Fruit fly (Drosophila melanogaster) whole organism, pupa: ENCODE data around the gene Tomosyn.

ENCODE experiments used
- CG10348 ChIP-seq: fragments of 200-800 bp; sonication (Bioruptor generic); IDR thresholded peaks from 2 replicates; pipeline ENCODE4 v1.3.6; 2022; ENCODE audit warnings: missing biosample characterization, missing genetic modification characterization
- CG12605 ChIP-seq: fragments of 200-800 bp; sonication (Bioruptor generic); IDR thresholded peaks from 2 replicates; pipeline ENCODE4 v1.3.6; 2022; ENCODE audit warnings: missing biosample characterization, missing genetic modification characterization
- CG13204 ChIP-seq: fragments of 200-800 bp; sonication (Bioruptor generic); optimal IDR thresholded peaks from 2 replicates; lab custom pipeline; 2018; ENCODE audit warnings: missing biosample characterization, mild to moderate bottlenecking, missing genetic modification characterization, moderate library complexity
- CG14655 ChIP-seq: fragments of 200-800 bp; sonication (Bioruptor generic); optimal IDR thresholded peaks from 3 replicates; lab custom pipeline; 2017; ENCODE audit warnings: mild to moderate bottlenecking, missing biosample characterization, missing genetic modification reagents, missing genetic modification characterization
- CG15710 ChIP-seq: fragments of 200-800 bp; sonication (Bioruptor generic); optimal IDR thresholded peaks from 2 replicates; lab custom pipeline; 2018; ENCODE audit warnings: missing biosample characterization, mild to moderate bottlenecking, missing genetic modification characterization, moderate library complexity
- CG17806 ChIP-seq: fragments of 200-800 bp; sonication (Bioruptor generic); optimal IDR thresholded peaks from 2 replicates; lab custom pipeline; 2018; ENCODE audit warnings: missing biosample characterization, mild to moderate bottlenecking, missing genetic modification characterization, moderate library complexity
- CG32121 ChIP-seq: fragments of 200-800 bp; sonication (Bioruptor generic); IDR thresholded peaks from 2 replicates; pipeline ENCODE4 v1.3.6; 2022; ENCODE audit warnings: missing biosample characterization, missing genetic modification characterization
- CG34367 ChIP-seq: fragments of 200-800 bp; sonication (Bioruptor generic); optimal IDR thresholded peaks from 2 replicates; lab custom pipeline; 2018; ENCODE audit warnings: missing biosample characterization, mild to moderate bottlenecking, missing genetic modification characterization
- CG4496 ChIP-seq: fragments of 200-800 bp; sonication (Bioruptor generic); IDR thresholded peaks from 3 replicates; pipeline ENCODE4 v1.3.6; 2022; ENCODE audit warnings: missing biosample characterization, missing genetic modification characterization
- CG8159 ChIP-seq: fragments of 200-800 bp; sonication (Bioruptor generic); optimal IDR thresholded peaks from 3 replicates; lab custom pipeline; 2018; ENCODE audit warnings: missing biosample characterization, mild to moderate bottlenecking, missing genetic modification characterization, moderate library complexity
- CG8301 ChIP-seq: fragments of 200-800 bp; sonication (Bioruptor generic); optimal IDR thresholded peaks from 2 replicates; lab custom pipeline; 2018; ENCODE audit warnings: missing biosample characterization, mild to moderate bottlenecking, missing genetic modification characterization
- CG9948 ChIP-seq: fragments of 200-800 bp; sonication (Bioruptor generic); optimal IDR thresholded peaks from 2 replicates; lab custom pipeline; 2018; ENCODE audit warnings: missing biosample characterization, mild to moderate bottlenecking, missing genetic modification characterization, moderate library complexity
- D1 ChIP-seq: fragments of 200-800 bp; sonication (Bioruptor generic); optimal IDR thresholded peaks from 2 replicates; lab custom pipeline; 2018; ENCODE audit warnings: missing biosample characterization, mild to moderate bottlenecking, missing genetic modification characterization, moderate library complexity
- EcR ChIP-seq: fragments of 200-800 bp; sonication (Bioruptor generic); optimal IDR thresholded peaks from 3 replicates; lab custom pipeline; 2019; ENCODE audit warnings: missing biosample characterization, missing genetic modification characterization, mild to moderate bottlenecking, moderate library complexity, missing genetic modification reagents
- Ets98B ChIP-seq: fragments of 200-800 bp; sonication (Bioruptor generic); IDR thresholded peaks from 2 replicates; pipeline ENCODE4 v1.3.6; 2022; ENCODE audit warnings: missing biosample characterization, missing genetic modification characterization
- Pif1A ChIP-seq: fragments of 200-800 bp; sonication (Bioruptor generic); optimal IDR thresholded peaks from 3 replicates; lab custom pipeline; 2016; ENCODE audit warnings: missing biosample characterization, missing genetic modification characterization
- Pif1B ChIP-seq: fragments of 200-800 bp; sonication (Bioruptor generic); optimal IDR thresholded peaks from 3 replicates; lab custom pipeline; 2016; ENCODE audit warnings: missing biosample characterization, missing genetic modification characterization
- Snoo ChIP-seq: fragments of 200-800 bp; sonication (Bioruptor generic); optimal IDR thresholded peaks from 3 replicates; lab custom pipeline; 2017; ENCODE audit warnings: missing biosample characterization, mild to moderate bottlenecking, missing genetic modification characterization, inconsistent platforms
- fd96Ca ChIP-seq: fragments of 200-800 bp; sonication (Bioruptor generic); IDR thresholded peaks from 3 replicates; pipeline ENCODE4 v1.3.6; 2022; ENCODE audit warnings: missing biosample characterization, missing genetic modification characterization
- gl ChIP-seq: fragments of 200-800 bp; sonication (Bioruptor generic); optimal IDR thresholded peaks from 2 replicates; lab custom pipeline; 2018; ENCODE audit warnings: missing biosample characterization, mild to moderate bottlenecking, missing genetic modification characterization
- rn ChIP-seq: fragments of 200-800 bp; sonication (Bioruptor generic); IDR thresholded peaks from 2 replicates; pipeline ENCODE4 v1.3.6; 2022; ENCODE audit warnings: missing biosample characterization, missing genetic modification characterization

Gene Tomosyn

DNA sequence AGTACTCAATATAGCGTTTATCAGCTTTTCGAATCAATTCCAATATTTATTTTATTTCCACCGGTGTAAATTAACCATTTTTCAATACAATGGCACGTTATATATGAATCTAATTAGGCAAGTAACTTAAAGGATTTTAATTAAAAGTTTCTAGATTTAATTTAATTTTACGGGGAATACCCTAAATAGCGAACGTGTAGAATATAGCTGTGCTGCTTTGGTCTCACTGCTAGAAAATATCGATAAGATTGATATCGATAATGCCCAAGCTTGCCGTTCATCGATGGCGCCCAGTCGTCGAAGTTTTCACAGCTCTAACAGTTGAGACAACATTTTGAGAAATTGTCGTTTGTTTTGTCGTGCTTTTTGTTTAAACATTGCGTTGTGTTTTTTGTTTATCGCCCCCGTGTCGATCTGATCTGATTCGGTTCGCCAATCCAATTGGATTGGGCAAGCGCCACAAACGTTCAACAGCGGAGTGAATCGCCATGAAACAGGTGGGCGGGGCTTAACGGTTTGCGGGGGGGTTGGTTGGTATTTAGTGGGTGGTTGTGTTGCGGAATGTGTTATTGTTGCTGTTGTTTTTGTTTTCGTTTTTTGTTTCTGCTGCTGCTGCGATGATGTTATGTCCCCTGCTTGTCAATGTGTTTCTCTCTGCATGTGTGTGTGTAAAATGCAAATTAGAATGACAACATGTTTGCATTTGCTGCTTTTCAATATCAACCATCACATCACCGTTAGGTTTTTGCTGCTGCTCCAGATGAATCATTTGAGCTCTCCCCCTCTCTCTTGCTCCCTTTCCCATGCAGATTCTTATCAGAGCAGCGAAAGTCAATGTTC is at the start of gene Tomosyn:
TSS of gene Tomosyn (plus strand) at position 289 of the 840 bp plus-strand sequence.
- TF ChIP-seq rn (GFP tag; lab: Robert Waterston, UW) = no peak
- no peak for TF ChIP-seq CG4496
- TF ChIP-seq Ets98B (GFP tag; lab: Robert Waterston, UW) = 0 out of 2 replicates have a peak, but pooled peaks have one; percentile 14
- TF ChIP-seq EcR (GFP tag; lab: Kevin White, UChicago) = peak; percentile 35
- no peak for TF ChIP-seq Pif1A (GFP tag; lab: Kevin White, UChicago)
- peak; percentile 23 for TF ChIP-seq CG15710
- TF ChIP-seq, all 21 proteins: peak for 3

DNA sequence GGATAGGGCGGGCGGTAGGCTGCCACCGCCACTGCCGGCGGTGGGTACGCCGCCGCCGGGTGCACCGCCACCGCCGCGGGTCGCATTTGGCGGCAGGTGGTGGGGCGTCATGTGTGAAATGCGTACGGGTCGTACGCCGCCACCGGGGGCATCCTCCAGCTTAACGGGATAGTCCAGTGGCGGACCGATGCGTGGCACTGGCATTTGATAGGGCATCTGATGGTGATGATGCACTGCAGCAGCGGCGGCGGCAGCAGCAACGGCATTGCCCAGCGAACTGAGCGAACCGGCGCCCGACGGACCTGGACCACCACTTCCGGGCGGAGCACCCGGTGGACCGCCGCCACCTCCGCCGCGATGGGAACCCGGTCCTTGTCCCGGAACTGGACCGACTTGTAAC is 49.5 kb upstream of the Tomosyn start:
- TF ChIP-seq Pif1A (GFP tag; lab: Kevin White, UChicago) (no peak), CG14655 (GFP tag; lab: Kevin White, UChicago) (no peak), Pif1B (GFP tag; lab: Kevin White, UChicago) (no peak), CG8301 (tag; lab: Kevin White, UChicago) (no peak), CG4496 (no peak), rn (GFP tag; lab: Robert Waterston, UW) (no peak), CG34367 (tag; lab: Kevin White, UChicago) (no peak), D1 (no peak)

DNA sequence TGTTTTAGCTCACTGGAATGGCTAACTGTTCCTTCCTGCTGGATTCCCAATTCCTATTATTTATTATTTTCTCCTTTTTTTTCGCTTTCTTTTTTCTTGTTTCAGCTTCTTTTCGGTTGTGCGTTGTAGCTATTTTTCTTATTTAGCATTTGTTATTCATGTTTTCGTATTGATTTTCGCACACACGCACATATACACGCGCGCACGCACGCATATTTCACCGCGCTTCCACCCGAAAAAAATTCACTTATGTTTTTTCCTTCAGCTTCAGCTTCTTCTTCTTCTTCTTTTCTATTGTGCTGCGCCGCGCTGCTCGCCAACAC is 48.8 kb upstream of the Tomosyn start:
- TF ChIP-seq CG12605 (GFP tag; lab: Robert Waterston, UW) = no peak
- no peak for TF ChIP-seq CG17806

dm6 chrX:12582984-12583869 is 48.2 kb upstream of the Tomosyn start, which contains the start of gene Pits:
Gene Pits (minus strand): TSS chrX:12583193.
- TF ChIP-seq Ets98B (GFP tag; lab: Robert Waterston, UW) (peak; percentile 55; the same call in 1 of the 2 replicates), D1 (no peak), Snoo (tag; lab: Kevin White, UChicago) (no peak), CG17806 (no peak), CG9948 (tag; lab: Kevin White, UChicago) (no peak), Pif1B (GFP tag; lab: Kevin White, UChicago) (no peak), CG8301 (tag; lab: Kevin White, UChicago) (no peak), CG14655 (GFP tag; lab: Kevin White, UChicago) (peak; percentile 16), CG15710 (peak; percentile 6), fd96Ca (GFP tag; lab: Robert Waterston, UW) (peak; percentile 76), CG12605 (GFP tag; lab: Robert Waterston, UW) (peak; percentile 68), rn (GFP tag; lab: Robert Waterston, UW) (no peak), CG32121 (peak; percentile 55), CG4496 (peak; percentile 64), CG13204 (GFP tag; lab: Kevin White, UChicago) (peak; percentile 89), EcR (GFP tag; lab: Kevin White, UChicago) (peak; percentile 50), gl (tag; lab: Kevin White, UChicago) (no peak), Pif1A (GFP tag; lab: Kevin White, UChicago) (no peak), CG34367 (tag; lab: Kevin White, UChicago) (no peak), CG8159 (tag; lab: Kevin White, UChicago) (peak; percentile 39), CG10348 (GFP tag; lab: Robert Waterston, UW) (no peak)

DNA sequence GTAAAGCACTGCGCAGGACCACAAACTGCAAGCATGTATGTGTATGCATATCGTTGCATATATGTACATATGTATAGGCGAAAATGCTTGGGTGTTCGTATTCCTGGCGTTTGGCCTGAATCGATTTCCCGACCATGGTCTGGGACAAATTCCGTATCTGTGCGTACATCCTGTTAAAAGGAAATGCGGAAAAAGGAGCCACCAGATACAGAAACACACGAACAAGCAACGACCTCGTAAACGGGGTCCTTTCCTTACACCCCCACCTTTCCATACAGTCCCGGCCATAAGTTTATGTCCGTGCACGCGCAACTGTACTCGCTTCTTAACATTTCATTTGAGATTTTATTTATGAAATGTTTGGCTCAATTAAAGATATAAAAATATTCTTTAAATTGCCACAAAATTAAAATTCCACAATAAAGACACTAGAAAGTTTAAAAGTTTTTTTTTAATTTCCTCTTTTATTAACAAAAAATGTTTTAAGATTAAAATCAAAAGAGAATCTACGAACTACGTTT is 47.5 kb upstream of the Tomosyn start:
- no peak for TF ChIP-seq CG32121
- no peak for TF ChIP-seq CG34367 (tag; lab: Kevin White, UChicago)
- no peak for TF ChIP-seq Ets98B (GFP tag; lab: Robert Waterston, UW)
- no peak for TF ChIP-seq CG4496
- TF ChIP-seq CG9948 (tag; lab: Kevin White, UChicago) = no peak
